Fruit fly (Drosophila melanogaster): ENCODE results near the gene CG8028.

CG8028 gene

dm6 chrX:19261528-19262102, 18.5 kb downstream of the CG8028 start, which contains the start of gene Vav (continued):
- TF ChIP-seq Neu2 (GFP tag; optimal IDR thresholded peaks at IDR 0.05; ENCODE audit: borderline replicate concordance) (no peak), sqz (GFP tag; optimal IDR thresholded peaks at IDR 0.05) (no peak), Dek (tag; optimal IDR thresholded peaks at IDR 0.05) (no peak), sob (GFP tag; IDR thresholded peaks at IDR 0.05) (peak; percentile 38; the same call in 1 of the 2 replicates), sr (GFP tag; IDR thresholded peaks at IDR 0.05) (no peak), Spps (tag; optimal IDR thresholded peaks at IDR 0.05) (no peak), CG9727 (GFP tag; optimal IDR thresholded peaks at IDR 0.05) (no peak), onecut (GFP tag; IDR thresholded peaks at IDR 0.05) (peak; percentile 16; the same call in 1 of the 2 replicates), Jarid2 (GFP tag; optimal IDR thresholded peaks at IDR 0.05) (peak; percentile 38), CG34422 (GFP tag; IDR thresholded peaks at IDR 0.05) (no peak), Doc2 (GFP tag; IDR thresholded peaks at IDR 0.05) (no peak), trem (tag; optimal IDR thresholded peaks at IDR 0.05) (no peak), CG10366 (GFP tag; IDR thresholded peaks at IDR 0.05) (no peak), Hr78 (GFP tag; optimal IDR thresholded peaks at IDR 0.05) (no peak), CG4404 (GFP tag; IDR thresholded peaks at IDR 0.05) (no peak), usp (GFP tag; optimal IDR thresholded peaks at IDR 0.05) (no peak), Xrp1 (GFP tag; IDR thresholded peaks at IDR 0.05) (no peak), Opbp (GFP tag; IDR thresholded peaks at IDR 0.05; ENCODE audit: partially characterized antibody) (peak; percentile 49; the same call in 1 of the 3 replicates), CG3065 (GFP tag; optimal IDR thresholded peaks at IDR 0.05) (no peak), CG11456 (GFP tag; IDR thresholded peaks at IDR 0.05) (no peak), CG32767 (GFP tag; IDR thresholded peaks at IDR 0.05) (no peak), CG11696 (GFP tag; IDR thresholded peaks at IDR 0.05) (no peak), so (GFP tag; IDR thresholded peaks at IDR 0.05) (no peak), tap (tag; optimal IDR thresholded peaks at IDR 0.05) (no peak), CG1647 (GFP tag; optimal IDR thresholded peaks at IDR 0.05) (no peak), CG3726 (GFP tag; IDR thresholded peaks at IDR 0.05) (no peak), CG2129 (GFP tag; IDR thresholded peaks at IDR 0.05; ENCODE audit: partially characterized antibody) (no peak), CG1233 (GFP tag; optimal IDR thresholded peaks at IDR 0.05) (no peak), cg (GFP tag; optimal IDR thresholded peaks at IDR 0.05) (peak; percentile 2), CG14710 (tag; optimal IDR thresholded peaks at IDR 0.05) (peak; percentile 24), Bdp1 (GFP tag; optimal IDR thresholded peaks at IDR 0.05) (no peak), dpn (GFP tag; optimal IDR thresholded peaks at IDR 0.05) (no peak), Ssrp (tag; optimal IDR thresholded peaks at IDR 0.05) (no peak), PHDP (tag; optimal IDR thresholded peaks at IDR 0.05) (no peak), CG15479 (GFP tag; optimal IDR thresholded peaks at IDR 0.05) (no peak), Six4 (GFP tag; optimal IDR thresholded peaks at IDR 0.05) (no peak), CG4617 (GFP tag; optimal IDR thresholded peaks at IDR 0.05; ENCODE audit: borderline replicate concordance) (peak; percentile 35), Ets97D (GFP tag; optimal IDR thresholded peaks at IDR 0.05) (no peak), Mes4 (GFP tag; optimal IDR thresholded peaks at IDR 0.05) (no peak), lov (optimal IDR thresholded peaks at IDR 0.05) (no peak), lov (GFP tag; IDR thresholded peaks at IDR 0.05) (no peak), CG8089 (GFP tag; optimal IDR thresholded peaks at IDR 0.05) (no peak), gem (tag; optimal IDR thresholded peaks at IDR 0.05) (no peak), Hr3 (GFP tag; optimal IDR thresholded peaks at IDR 0.05) (no peak), jumu (GFP tag; optimal IDR thresholded peaks at IDR 0.05) (no peak), zf30C (GFP tag; optimal IDR thresholded peaks at IDR 0.05) (peak; percentile 63), stc (GFP tag; IDR thresholded peaks at IDR 0.05) (no peak), CG18262 (tag; optimal IDR thresholded peaks at IDR 0.05) (no peak), HLHmδ (GFP tag; optimal IDR thresholded peaks at IDR 0.05) (no peak), Dfd (GFP tag; optimal IDR thresholded peaks at IDR 0.05) (no peak), dm (GFP tag; optimal IDR thresholded peaks at IDR 0.05) (no peak)
